Fruit fly (Drosophila melanogaster): Measurements from ENCODE around the gene odd.

dm6 chr2L:3645339-3645738, 38.8 kb upstream of the odd start:
- TF ChIP-seq Blimp-1 (GFP tag; optimal IDR thresholded peaks at IDR 0.05) = no peak
- no peak for TF ChIP-seq Ets21C (GFP tag; optimal IDR thresholded peaks at IDR 0.05)
- no peak for TF ChIP-seq dsx (GFP tag; optimal IDR thresholded peaks at IDR 0.05; ENCODE audit: poor library complexity, severe bottlenecking)
- no peak for TF ChIP-seq CG10669 (GFP tag; optimal IDR thresholded peaks at IDR 0.05)
- no peak for TF ChIP-seq salr (GFP tag; optimal IDR thresholded peaks at IDR 0.05)
- peak; percentile 22; the same call in 1 of the 3 replicates for TF ChIP-seq CG8119 (GFP tag; IDR thresholded peaks at IDR 0.05)
- no peak for TF ChIP-seq Hr39 (GFP tag; optimal IDR thresholded peaks at IDR 0.05)
- no peak for TF ChIP-seq lz (GFP tag; optimal IDR thresholded peaks at IDR 0.05)
- no peak for TF ChIP-seq CG8319 (GFP tag; optimal IDR thresholded peaks at IDR 0.05)
- no peak for TF ChIP-seq Sox102F (GFP tag; optimal IDR thresholded peaks at IDR 0.05)
- TF ChIP-seq Hr4 (GFP tag; optimal IDR thresholded peaks at IDR 0.05) = peak; percentile 14
